Worm (Caenorhabditis elegans) whole organism, L1 larva: ENCODE data around the gene srr-2.
A peak's percentile ranks its signal among the peaks of the same experiment; 100 is the strongest.

Experiments
- F16B12.6 ChIP-seq: fragments of 150-350 bp; optimal IDR thresholded peaks from 2 replicates; lab custom pipeline; 2014; ENCODE audit warnings: missing biosample characterization, missing genetic modification characterization
- aly-2 ChIP-seq: fragments of 150-350 bp; optimal IDR thresholded peaks from 2 replicates; lab custom pipeline; 2014; ENCODE audit warnings: missing biosample characterization, missing genetic modification characterization
- blmp-1 ChIP-seq: fragments of 150-350 bp; optimal IDR thresholded peaks from 2 replicates; lab custom pipeline; 2014; ENCODE audit warnings: missing biosample characterization, missing genetic modification characterization
- ceh-8 ChIP-seq: fragments of 200-800 bp; sonication (Bioruptor generic); optimal IDR thresholded peaks from 2 replicates; lab custom pipeline; 2018; ENCODE audit warnings: mild to moderate bottlenecking, missing genetic modification characterization, moderate library complexity, missing compliant biosample characterization
- efl-1 ChIP-seq, 4 experiments: fragments of 150-350 bp; optimal IDR thresholded peaks in 3 of 4; peaks in 1 of 4; 1 replicate in 1 of 4; 2 replicates in 3 of 4; lab custom pipeline; 2014; ENCODE audit warnings: missing biosample characterization in 2 of 4, missing genetic modification characterization in 2 of 4, missing genetic modification reagents in 2 of 4
- efl-3 ChIP-seq: fragments of 200-800 bp; sonication (Bioruptor generic); optimal IDR thresholded peaks from 2 replicates; lab custom pipeline; 2018; ENCODE audit warnings: mild to moderate bottlenecking, missing genetic modification characterization, missing compliant biosample characterization
- egl-13 ChIP-seq: sonication (generic microtip); optimal IDR thresholded peaks from 2 replicates; lab custom pipeline; 2016; ENCODE audit warnings: missing genotype, missing genetic modification reagents, missing genetic modification characterization, missing compliant biosample characterization
- fkh-4 ChIP-seq: sonication (generic microtip); optimal IDR thresholded peaks from 2 replicates; lab custom pipeline; 2016; ENCODE audit warnings: missing compliant biosample characterization, missing genetic modification characterization, borderline replicate concordance
- fkh-8 ChIP-seq: sonication (generic microtip); optimal IDR thresholded peaks from 2 replicates; lab custom pipeline; 2016; ENCODE audit warnings: mild to moderate bottlenecking, missing genetic modification characterization, missing compliant biosample characterization
- fos-1 ChIP-seq: fragments of 150-350 bp; optimal IDR thresholded peaks from 2 replicates; lab custom pipeline; 2014; ENCODE audit warnings: missing biosample characterization, missing genetic modification characterization
- hlh-4 ChIP-seq: sonication (generic microtip); optimal IDR thresholded peaks from 2 replicates; lab custom pipeline; 2016; ENCODE audit warnings: mild to moderate bottlenecking, missing genetic modification characterization, missing compliant biosample characterization
- hpl-2 ChIP-seq: fragments of 150-350 bp; optimal IDR thresholded peaks from 2 replicates; lab custom pipeline; 2014; ENCODE audit warnings: missing biosample characterization, missing genetic modification reagents, missing genetic modification characterization
- lin-14 ChIP-seq: fragments of 200-800 bp; sonication (Bioruptor generic); optimal IDR thresholded peaks from 2 replicates; lab custom pipeline; 2018; ENCODE audit warnings: mild to moderate bottlenecking, missing genetic modification characterization, moderate library complexity, missing compliant biosample characterization
- lin-39 ChIP-seq: fragments of 150-350 bp; optimal IDR thresholded peaks from 2 replicates; lab custom pipeline; 2014; ENCODE audit warnings: missing biosample characterization, missing genetic modification reagents, missing genetic modification characterization
- lir-3 ChIP-seq: sonication (generic microtip); optimal IDR thresholded peaks from 2 replicates; lab custom pipeline; 2016; ENCODE audit warnings: mild to moderate bottlenecking, missing genetic modification characterization, moderate library complexity, missing compliant biosample characterization; ENCODE audit not compliant: poor library complexity
- lsy-2 ChIP-seq, 2 experiments: fragments of 150-350 bp; optimal IDR thresholded peaks; 2 replicates each; lab custom pipeline; 2014; ENCODE audit warnings: missing biosample characterization in 2 of 2, missing genetic modification characterization in 2 of 2
- nhr-28 ChIP-seq: fragments of 150-350 bp; optimal IDR thresholded peaks from 2 replicates; lab custom pipeline; 2014; ENCODE audit warnings: missing biosample characterization, missing genetic modification characterization
- nhr-47 ChIP-seq: sonication (generic microtip); optimal IDR thresholded peaks from 2 replicates; lab custom pipeline; 2016; ENCODE audit warnings: mild to moderate bottlenecking, missing genetic modification characterization, moderate library complexity, missing compliant biosample characterization
- nhr-84 ChIP-seq: sonication (generic microtip); optimal IDR thresholded peaks from 2 replicates; lab custom pipeline; 2017; ENCODE audit warnings: missing biosample characterization, missing genetic modification characterization
- nhr-85 ChIP-seq: sonication (generic microtip); peaks from one replicate; lab custom pipeline; 2016; ENCODE audit warnings: missing genetic modification characterization, inconsistent platforms, missing compliant biosample characterization
- pax-3 ChIP-seq: fragments of 200-800 bp; sonication (Bioruptor generic); optimal IDR thresholded peaks from 2 replicates; lab custom pipeline; 2018; ENCODE audit warnings: mild to moderate bottlenecking, missing genetic modification characterization, moderate library complexity, missing compliant biosample characterization
- skn-1 ChIP-seq: fragments of 150-350 bp; optimal IDR thresholded peaks from 2 replicates; lab custom pipeline; 2014; ENCODE audit warnings: missing biosample characterization, missing genetic modification characterization
- snpc-4 ChIP-seq: fragments of 150-350 bp; optimal IDR thresholded peaks from 2 replicates; lab custom pipeline; 2014; ENCODE audit warnings: missing biosample characterization, missing genetic modification characterization
- snu-23 ChIP-seq: sonication (generic microtip); optimal IDR thresholded peaks from 2 replicates; lab custom pipeline; 2016; ENCODE audit warnings: missing genetic modification characterization, missing compliant biosample characterization
- sox-4 ChIP-seq: sonication (generic microtip); optimal IDR thresholded peaks from 2 replicates; lab custom pipeline; 2016; ENCODE audit warnings: missing genetic modification characterization, missing compliant biosample characterization
- sup-37 ChIP-seq: fragments of 200-800 bp; sonication (Bioruptor generic); optimal IDR thresholded peaks from 2 replicates; lab custom pipeline; 2018; ENCODE audit warnings: mild to moderate bottlenecking, missing genetic modification characterization, missing compliant biosample characterization
- unc-130 ChIP-seq: fragments of 150-350 bp; optimal IDR thresholded peaks from 2 replicates; lab custom pipeline; 2017; ENCODE audit warnings: missing biosample characterization, missing genetic modification characterization, inconsistent platforms
- unc-86 ChIP-seq: sonication (generic microtip); optimal IDR thresholded peaks from 2 replicates; lab custom pipeline; 2016; ENCODE audit warnings: missing genetic modification characterization, missing compliant biosample characterization
- vab-15 ChIP-seq: sonication (generic microtip); optimal IDR thresholded peaks from 2 replicates; lab custom pipeline; 2017; ENCODE audit warnings: missing genotype, mild to moderate bottlenecking, missing genetic modification characterization, missing compliant biosample characterization
- xbp-1 ChIP-seq: sonication (generic microtip); optimal IDR thresholded peaks from 2 replicates; lab custom pipeline; 2016; ENCODE audit warnings: missing genetic modification characterization, missing compliant biosample characterization
- zip-4 ChIP-seq: fragments of 200-800 bp; sonication (Bioruptor generic); optimal IDR thresholded peaks from 2 replicates; lab custom pipeline; 2018; ENCODE audit warnings: mild to moderate bottlenecking, missing genetic modification characterization, moderate library complexity, missing compliant biosample characterization

Gene srr-2

DNA sequence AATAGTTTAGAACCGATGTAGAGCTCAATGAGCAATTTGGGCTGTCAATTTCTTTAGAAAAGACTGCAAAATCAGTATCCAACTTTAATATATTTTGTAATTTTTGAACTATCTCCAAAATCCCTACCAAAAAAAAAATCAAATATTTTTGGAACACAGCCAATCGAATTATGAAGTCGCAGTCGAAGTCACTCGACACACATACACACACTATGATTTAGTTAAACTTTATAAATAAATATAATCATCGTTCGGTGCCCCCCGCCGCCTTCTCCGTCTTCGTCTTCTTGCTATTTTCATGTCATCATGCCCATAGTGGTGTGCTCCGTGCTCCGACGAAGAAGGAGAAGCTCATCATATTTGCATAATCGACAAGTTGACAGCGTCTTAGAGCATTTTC is 39.9 kb downstream of the srr-2 start:
- TF ChIP-seq unc-86 (no peak), ceh-8 (GFP tag; lab: Kevin White, UChicago) (no peak), fkh-4 (no peak), xbp-1 (tag; lab: Kevin White, UChicago) (no peak), lsy-2 (tag; optimal IDR thresholded peaks at IDR 0.05; lab: Kevin White, UChicago) (no peak), nhr-85 (no peak), fos-1 (tag; lab: Kevin White, UChicago) (no peak), snu-23 (no peak), efl-3 (no peak), hpl-2 (GFP tag; lab: Kevin White, UChicago) (no peak), lir-3 (tag; lab: Kevin White, UChicago) (no peak), pax-3 (tag; lab: Kevin White, UChicago) (no peak), lin-39 (tag; lab: Kevin White, UChicago) (no peak), F16B12.6 (tag; lab: Kevin White, UChicago) (no peak), sup-37 (no peak), zip-4 (GFP tag; lab: Kevin White, UChicago) (no peak), snpc-4 (no peak), vab-15 (tag; lab: Kevin White, UChicago) (no peak), blmp-1 (tag; lab: Kevin White, UChicago) (no peak)

- TF ChIP-seq aly-2 (tag; lab: Kevin White, UChicago) = no peak
- TF ChIP-seq fkh-4 = no peak
- no peak for TF ChIP-seq hlh-4 (tag; lab: Kevin White, UChicago)
- no peak for TF ChIP-seq fkh-8
- TF ChIP-seq unc-130 = no peak
- TF ChIP-seq lin-14 (GFP tag; lab: Kevin White, UChicago) = no peak
- no peak for TF ChIP-seq snu-23
- TF ChIP-seq skn-1 (tag; lab: Kevin White, UChicago) = no peak
- no peak for TF ChIP-seq sox-4 (tag; lab: Kevin White, UChicago)
- TF ChIP-seq nhr-47 (tag; lab: Kevin White, UChicago) = no peak
- no peak for TF ChIP-seq nhr-84 (tag; lab: Kevin White, UChicago)
- no peak for TF ChIP-seq egl-13 (tag; lab: Kevin White, UChicago)
These were observed 41.3 kb downstream of the srr-2 start for ce11 chrV:19175714-19176113.

DNA sequence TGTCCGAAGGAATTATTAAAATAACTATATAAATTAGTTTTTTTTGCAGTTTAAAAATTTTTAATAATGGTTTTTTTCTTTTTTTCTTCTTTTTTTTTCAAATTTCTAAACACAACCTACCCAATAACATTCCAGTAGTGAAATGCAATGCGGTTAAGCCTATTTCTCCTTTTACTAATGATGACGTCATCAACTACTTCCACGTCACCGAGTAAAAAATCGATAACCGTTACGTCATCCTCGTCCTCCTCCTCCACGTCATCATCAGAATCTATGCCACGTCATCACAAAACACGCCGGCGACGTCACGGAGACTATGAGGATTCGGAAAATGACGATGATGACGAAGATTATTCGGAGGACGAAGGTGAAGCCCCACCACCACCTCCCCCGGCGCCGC is 42.4 kb downstream of the srr-2 start, which contains the start of gene hot-2:
Gene hot-2 (plus strand): TSS at position 134 of the 400 bp plus-strand sequence.
- TF ChIP-seq nhr-28 (tag; lab: Kevin White, UChicago) = no peak
- TF ChIP-seq efl-1 (optimal IDR thresholded peaks at IDR 0.05; lab: Kevin White, UChicago) = no peak
- peak in 1 of 2 experiments; percentile 2 for TF ChIP-seq efl-1 (GFP tag; optimal IDR thresholded peaks at IDR 0.05 in 1 of 2; lab: Kevin White, UChicago)
